Worm (Caenorhabditis elegans): Measurements from ENCODE around the gene srh-123.

- TF ChIP-seq nhr-232 (tag; optimal IDR thresholded peaks at IDR 0.05) (no peak), ama-1 (optimal IDR thresholded peaks at IDR 0.05) (no peak), sdc-2 (tag; optimal IDR thresholded peaks at IDR 0.05) (no peak), dmd-4 (tag; optimal IDR thresholded peaks at IDR 0.05; ENCODE audit: borderline replicate concordance) (no peak), tbx-7 (tag; optimal IDR thresholded peaks at IDR 0.05) (no peak), eyg-1 (tag; optimal IDR thresholded peaks at IDR 0.05) (no peak), unc-86 (tag; optimal IDR thresholded peaks at IDR 0.05) (no peak), unc-55 (GFP tag; optimal IDR thresholded peaks at IDR 0.05) (no peak), ztf-16 (tag; optimal IDR thresholded peaks at IDR 0.05) (no peak), unc-42 (tag; optimal IDR thresholded peaks at IDR 0.05) (no peak)
Observed at ce11 chrV:17438317-17438716, 35.5 kb upstream of the srh-123 start, which contains the start of gene srsx-2.
